Fruit fly (Drosophila melanogaster): ENCODE results near the gene sgl.

The sgl gene

dm6 chr3L:6955254-6956229, 9.0 kb downstream of the sgl start, which contains the start of the genes CG10077 and CG9948 (continued):
- TF ChIP-seq CG2678 (tag; optimal IDR thresholded peaks at IDR 0.05) (peak; percentile 93), CG12769 (tag; optimal IDR thresholded peaks at IDR 0.05) (peak; percentile 94), Mes4 (GFP tag; optimal IDR thresholded peaks at IDR 0.05) (peak; percentile 41), CG18476 (GFP tag; optimal IDR thresholded peaks at IDR 0.05) (peak; percentile 80), lola (GFP tag; optimal IDR thresholded peaks at IDR 0.05) (peak in 1 of 3 experiments; percentile 87), kah (GFP tag; optimal IDR thresholded peaks at IDR 0.05) (peak; percentile 81), pita (GFP tag; optimal IDR thresholded peaks at IDR 0.05) (no peak), HLH54F (GFP tag; optimal IDR thresholded peaks at IDR 0.05) (peak; percentile 51), CG34224 (GFP tag; IDR thresholded peaks at IDR 0.05; ENCODE audit: partially characterized antibody) (peak; percentile 83; the same call in 2 of the 3 replicates), MBD-R2 (GFP tag; IDR thresholded peaks at IDR 0.05) (peak; percentile 79), Scr (GFP tag; IDR thresholded peaks at IDR 0.05; ENCODE audit: partially characterized antibody) (peak; percentile 86), hb (GFP tag; IDR thresholded peaks at IDR 0.05; ENCODE audit: partially characterized antibody) (peak; percentile 78; the same call in 2 of the 3 replicates), NFAT (GFP tag; IDR thresholded peaks at IDR 0.05) (peak; percentile 82), CG18619 (GFP tag; optimal IDR thresholded peaks at IDR 0.05) (peak; percentile 85), Lhr (GFP tag; optimal IDR thresholded peaks at IDR 0.05) (peak; percentile 10), CkIIα-i1 (GFP tag; IDR thresholded peaks at IDR 0.05) (no peak; the same call in 1 of the 2 replicates), TFAM (GFP tag; optimal IDR thresholded peaks at IDR 0.05) (peak; percentile 26), CG12659 (GFP tag; optimal IDR thresholded peaks at IDR 0.05) (peak; percentile 86), jigr1 (GFP tag; IDR thresholded peaks at IDR 0.05) (peak; percentile 74; the same call in 1 of the 3 replicates), CG7839 (tag; optimal IDR thresholded peaks at IDR 0.05) (peak; percentile 93), Gsc (GFP tag; IDR thresholded peaks at IDR 0.05) (peak; percentile 66), wdn (GFP tag; IDR thresholded peaks at IDR 0.05) (peak; percentile 86), CG4282 (GFP tag; optimal IDR thresholded peaks at IDR 0.05) (no peak), tup (GFP tag; optimal IDR thresholded peaks at IDR 0.05) (peak; percentile 60), Atf-2 (GFP tag; optimal IDR thresholded peaks at IDR 0.05) (peak; percentile 64), fd64A (GFP tag; optimal IDR thresholded peaks at IDR 0.05) (peak; percentile 51), CG9215 (GFP tag; IDR thresholded peaks at IDR 0.05) (peak; percentile 79), mirr (GFP tag; optimal IDR thresholded peaks at IDR 0.05) (peak; percentile 83), CG18262 (tag; optimal IDR thresholded peaks at IDR 0.05) (peak; percentile 89), sisA (GFP tag; IDR thresholded peaks at IDR 0.05) (peak; percentile 93), CG17568 (GFP tag; optimal IDR thresholded peaks at IDR 0.05) (peak; percentile 83), CG17186 (GFP tag; optimal IDR thresholded peaks at IDR 0.05) (peak; percentile 25), esg (GFP tag; conservative IDR thresholded peaks at IDR 0.05) (peak; percentile 91), aop (GFP tag; IDR thresholded peaks at IDR 0.05) (0 out of 2 replicates have a peak, but pooled peaks have one; percentile 17), Vsx1 (GFP tag; optimal IDR thresholded peaks at IDR 0.05) (peak; percentile 61), peb (GFP tag; IDR thresholded peaks at IDR 0.05) (peak; percentile 84), grn (GFP tag; optimal IDR thresholded peaks at IDR 0.05) (no peak), CG16863 (GFP tag; optimal IDR thresholded peaks at IDR 0.05) (peak; percentile 65), Dad (GFP tag; optimal IDR thresholded peaks at IDR 0.05) (peak; percentile 40), E2f1 (GFP tag; IDR thresholded peaks at IDR 0.05) (peak; percentile 88), zfh1 (GFP tag; IDR thresholded peaks at IDR 0.05) (peak; percentile 94), Pdp1 (GFP tag; optimal IDR thresholded peaks at IDR 0.05) (peak; percentile 75 to 76), hbn (GFP tag; IDR thresholded peaks at IDR 0.05; ENCODE audit: partially characterized antibody) (peak; percentile 71), CG7786 (GFP tag; optimal IDR thresholded peaks at IDR 0.05) (peak; percentile 6), en (GFP tag; optimal IDR thresholded peaks at IDR 0.05) (no peak), Awh (GFP tag; IDR thresholded peaks at IDR 0.05) (peak; percentile 84), sc (optimal IDR thresholded peaks at IDR 0.05) (no peak), sc (GFP tag; optimal IDR thresholded peaks at IDR 0.05) (peak; percentile 74)

Data from whole organism, embryonic.